Fruit fly (Drosophila melanogaster) whole organism, embryonic: ENCODE data around the gene cort.

Experiments used
- Ada2b ChIP-seq: fragments of 200-800 bp; sonication (Bioruptor generic); IDR thresholded peaks from 2 replicates; pipeline ENCODE4 v1.3.6; 2022; ENCODE audit warnings: missing biosample characterization, missing genetic modification characterization
- Blimp-1 ChIP-seq: fragments of 200-800 bp; sonication (Bioruptor generic); optimal IDR thresholded peaks from 3 replicates; lab custom pipeline; 2018; ENCODE audit warnings: missing biosample characterization, missing genetic modification characterization, mild to moderate bottlenecking, moderate library complexity, missing genetic modification reagents
- CG1024 ChIP-seq: fragments of 200-800 bp; sonication (Bioruptor generic); IDR thresholded peaks from 2 replicates; pipeline ENCODE4 v1.3.6; 2022; ENCODE audit warnings: missing biosample characterization, missing genetic modification characterization
- CG10274 ChIP-seq: fragments of 200-800 bp; sonication (Bioruptor generic); optimal IDR thresholded peaks from 3 replicates; lab custom pipeline; 2017; ENCODE audit warnings: missing biosample characterization, mild to moderate bottlenecking, missing genetic modification characterization
- CG10321 ChIP-seq: fragments of 200-800 bp; sonication (Bioruptor generic); IDR thresholded peaks from 2 replicates; pipeline ENCODE4 v1.3.6; 2022; ENCODE audit warnings: missing biosample characterization, missing genetic modification characterization
- CG10959 ChIP-seq: fragments of 200-800 bp; sonication (Bioruptor generic); IDR thresholded peaks from 2 replicates; pipeline ENCODE4 v1.3.6; 2022; ENCODE audit warnings: missing biosample characterization, missing genetic modification characterization
- CG12155 ChIP-seq: fragments of 200-800 bp; sonication (Bioruptor generic); optimal IDR thresholded peaks from 3 replicates; lab custom pipeline; 2016; ENCODE audit warnings: missing biosample characterization, missing genetic modification characterization
- CG12659 ChIP-seq: fragments of 200-800 bp; sonication (Bioruptor generic); optimal IDR thresholded peaks from 3 replicates; lab custom pipeline; 2017; ENCODE audit warnings: mild to moderate bottlenecking, missing biosample characterization, missing genetic modification reagents, missing genetic modification characterization
- CG12744 ChIP-seq: fragments of 200-800 bp; sonication (Bioruptor generic); optimal IDR thresholded peaks from 2 replicates; lab custom pipeline; 2016; ENCODE audit warnings: missing biosample characterization, missing genetic modification characterization
- CG12942 ChIP-seq: fragments of 200-800 bp; sonication (Bioruptor generic); optimal IDR thresholded peaks from 3 replicates; lab custom pipeline; 2016; ENCODE audit warnings: missing biosample characterization, missing genetic modification characterization
- CG13123 ChIP-seq: fragments of 200-800 bp; sonication (Bioruptor generic); optimal IDR thresholded peaks from 2 replicates; lab custom pipeline; 2016; ENCODE audit warnings: missing biosample characterization, missing genetic modification characterization
- CG15073 ChIP-seq: fragments of 200-800 bp; sonication (Bioruptor generic); optimal IDR thresholded peaks from 2 replicates; lab custom pipeline; 2016; ENCODE audit warnings: missing biosample characterization, missing genetic modification characterization
- CG1529 ChIP-seq: fragments of 200-800 bp; sonication (Bioruptor generic); optimal IDR thresholded peaks from 3 replicates; lab custom pipeline; 2018; ENCODE audit warnings: missing biosample characterization, missing genetic modification characterization
- CG16863 ChIP-seq: fragments of 200-800 bp; sonication (Bioruptor generic); optimal IDR thresholded peaks from 3 replicates; lab custom pipeline; 2016; ENCODE audit warnings: missing biosample characterization, missing genetic modification characterization
- CG1832 ChIP-seq: fragments of 200-800 bp; sonication (Bioruptor generic); optimal IDR thresholded peaks from 2 replicates; lab custom pipeline; 2017; ENCODE audit warnings: missing biosample characterization, mild to moderate bottlenecking, missing genetic modification characterization, inconsistent platforms
- CG18599 ChIP-seq: fragments of 200-800 bp; sonication (Bioruptor generic); optimal IDR thresholded peaks from 3 replicates; lab custom pipeline; 2017; ENCODE audit warnings: missing biosample characterization, missing genetic modification characterization, mild to moderate bottlenecking, moderate library complexity, missing genetic modification reagents
- CG18764 ChIP-seq: fragments of 200-800 bp; sonication (Bioruptor generic); optimal IDR thresholded peaks from 3 replicates; lab custom pipeline; 2016; ENCODE audit warnings: missing biosample characterization, missing genetic modification characterization
- CG32532 ChIP-seq: fragments of 200-800 bp; sonication (Bioruptor generic); IDR thresholded peaks from 2 replicates; pipeline ENCODE4 v1.3.6; 2022; ENCODE audit warnings: missing biosample characterization, missing genetic modification characterization
- CG4360 ChIP-seq: fragments of 200-800 bp; sonication (Bioruptor generic); IDR thresholded peaks from 2 replicates; pipeline ENCODE4 v1.3.6; 2022; ENCODE audit warnings: missing biosample characterization, missing genetic modification characterization
- CG7963 ChIP-seq: fragments of 200-800 bp; sonication (Bioruptor generic); IDR thresholded peaks from 3 replicates; pipeline ENCODE4 v1.3.6; 2022; ENCODE audit warnings: missing biosample characterization, missing genetic modification characterization; ENCODE audit not compliant: partially characterized antibody
- Dip2 ChIP-seq: fragments of 200-800 bp; sonication (Bioruptor generic); IDR thresholded peaks from 2 replicates; pipeline ENCODE4 v1.3.6; 2022; ENCODE audit warnings: missing biosample characterization, missing genetic modification characterization
- Doc3 ChIP-seq: fragments of 200-800 bp; sonication (Bioruptor generic); IDR thresholded peaks from 3 replicates; pipeline ENCODE4 v1.3.6; 2022; ENCODE audit warnings: missing biosample characterization, missing genetic modification characterization; ENCODE audit not compliant: partially characterized antibody
- Eip74EF ChIP-seq, 2 experiments: fragments of 200-800 bp in 1 of 2; fragments of >200 bp in 1 of 2; sonication (Bioruptor generic) in 1 of 2; optimal IDR thresholded peaks; 2 replicates each; lab custom pipeline; 2017 to 2019; ENCODE audit warnings: missing biosample characterization in 2 of 2, missing genetic modification characterization in 2 of 2, mild to moderate bottlenecking in 1 of 2, moderate library complexity in 1 of 2
- Fer3 ChIP-seq: fragments of 200-800 bp; sonication (Bioruptor generic); optimal IDR thresholded peaks from 2 replicates; lab custom pipeline; 2018; ENCODE audit warnings: missing biosample characterization, mild to moderate bottlenecking, missing genetic modification characterization, moderate library complexity
- HHEX ChIP-seq: fragments of 200-800 bp; sonication (Bioruptor generic); optimal IDR thresholded peaks from 3 replicates; lab custom pipeline; 2017; ENCODE audit warnings: missing biosample characterization, mild to moderate bottlenecking, missing genetic modification characterization, missing genetic modification reagents
- HLH3B ChIP-seq: fragments of 200-800 bp; sonication (Bioruptor generic); IDR thresholded peaks from 2 replicates; pipeline ENCODE4 v1.3.6; 2022; ENCODE audit warnings: missing biosample characterization, missing genetic modification characterization
- PHDP ChIP-seq: fragments of 200-800 bp; sonication (Bioruptor generic); optimal IDR thresholded peaks from 3 replicates; lab custom pipeline; 2018; ENCODE audit warnings: missing biosample characterization, mild to moderate bottlenecking, missing genetic modification characterization, moderate library complexity
- Vsx1 ChIP-seq: fragments of 200-800 bp; sonication (Bioruptor generic); optimal IDR thresholded peaks from 2 replicates; lab custom pipeline; 2017; ENCODE audit warnings: missing biosample characterization, mild to moderate bottlenecking, missing genetic modification characterization, missing genetic modification reagents
- ac ChIP-seq: fragments of 200-800 bp; sonication (Bioruptor generic); optimal IDR thresholded peaks from 3 replicates; lab custom pipeline; 2017; ENCODE audit warnings: missing biosample characterization, mild to moderate bottlenecking, missing genetic modification characterization
- ato ChIP-seq: fragments of 200-800 bp; sonication (Bioruptor generic); IDR thresholded peaks from 2 replicates; pipeline ENCODE4 v1.3.6; 2022; ENCODE audit warnings: missing biosample characterization, missing genetic modification characterization; ENCODE audit not compliant: partially characterized antibody
- cas ChIP-seq: fragments of 200-800 bp; sonication (Bioruptor generic); IDR thresholded peaks from 2 replicates; pipeline ENCODE4 v1.3.6; 2022; ENCODE audit warnings: missing biosample characterization, missing genetic modification characterization
- eyg ChIP-seq: fragments of 200-800 bp; sonication (Bioruptor generic); optimal IDR thresholded peaks from 3 replicates; lab custom pipeline; 2016; ENCODE audit warnings: missing biosample characterization, missing genetic modification characterization
- fu2 ChIP-seq: fragments of 200-800 bp; sonication (Bioruptor generic); optimal IDR thresholded peaks from 2 replicates; lab custom pipeline; 2016; ENCODE audit warnings: missing biosample characterization, missing genetic modification characterization
- gt ChIP-seq: fragments of 200-800 bp; sonication (Bioruptor generic); IDR thresholded peaks from 2 replicates; pipeline ENCODE4 v1.3.6; 2022; ENCODE audit warnings: missing biosample characterization, missing genetic modification characterization
- hbn ChIP-seq: fragments of 200-800 bp; sonication (Bioruptor generic); IDR thresholded peaks from 2 replicates; pipeline ENCODE4 v1.3.6; 2022; ENCODE audit warnings: missing biosample characterization, missing genetic modification characterization; ENCODE audit not compliant: partially characterized antibody
- hkb ChIP-seq, 2 experiments: fragments of 200-800 bp in 1 of 2; fragments of >200 bp in 1 of 2; sonication (Bioruptor generic) in 1 of 2; IDR thresholded peaks in 1 of 2; optimal IDR thresholded peaks in 1 of 2; 2 replicates each; pipeline versions ENCODE4 v1.3.6 to Lab custom; 2017 to 2022; ENCODE audit warnings: missing biosample characterization in 1 of 2, missing genetic modification characterization in 1 of 2
- jigr1 ChIP-seq: fragments of 200-800 bp; sonication (Bioruptor generic); IDR thresholded peaks from 3 replicates; pipeline ENCODE4 v1.3.6; 2022; ENCODE audit warnings: missing biosample characterization, missing genetic modification characterization
- lov ChIP-seq, 2 experiments: fragments of 200-800 bp in 1 of 2; fragments of >200 bp in 1 of 2; sonication (Bioruptor generic) in 1 of 2; IDR thresholded peaks in 1 of 2; optimal IDR thresholded peaks in 1 of 2; 2 replicates in 1 of 2; 3 replicates in 1 of 2; pipeline versions ENCODE4 v1.3.6 to Lab custom; 2017 to 2022; ENCODE audit warnings: missing biosample characterization in 1 of 2, missing genetic modification characterization in 1 of 2
- luna ChIP-seq: fragments of 200-800 bp; sonication (Bioruptor generic); optimal IDR thresholded peaks from 2 replicates; lab custom pipeline; 2016; ENCODE audit warnings: missing biosample characterization, missing genetic modification characterization
- mam ChIP-seq: fragments of 200-800 bp; sonication (Bioruptor generic); optimal IDR thresholded peaks from 3 replicates; lab custom pipeline; 2016; ENCODE audit warnings: missing biosample characterization, missing genetic modification characterization
- nau ChIP-seq: fragments of 200-800 bp; sonication (Bioruptor generic); optimal IDR thresholded peaks from 3 replicates; lab custom pipeline; 2017; ENCODE audit warnings: missing biosample characterization, mild to moderate bottlenecking, missing genetic modification characterization, missing genetic modification reagents
- pita ChIP-seq: fragments of 200-800 bp; sonication (Bioruptor generic); optimal IDR thresholded peaks from 2 replicates; lab custom pipeline; 2017; ENCODE audit warnings: missing biosample characterization, mild to moderate bottlenecking, missing genetic modification characterization
- slbo ChIP-seq: fragments of 200-800 bp; sonication (Bioruptor generic); IDR thresholded peaks from 2 replicates; pipeline ENCODE4 v1.3.6; 2022; ENCODE audit warnings: missing biosample characterization, missing genetic modification characterization
- sna ChIP-seq: fragments of 200-800 bp; sonication (Bioruptor generic); IDR thresholded peaks from 2 replicates; pipeline ENCODE4 v1.3.6; 2022; ENCODE audit warnings: missing biosample characterization, missing genetic modification characterization; ENCODE audit not compliant: partially characterized antibody
- trem ChIP-seq: fragments of 200-800 bp; optimal IDR thresholded peaks from 3 replicates; lab custom pipeline; 2019; ENCODE audit warnings: missing biosample characterization, mild to moderate bottlenecking, missing genetic modification characterization, moderate library complexity
- ttk ChIP-seq: fragments of 200-800 bp; sonication (Bioruptor generic); IDR thresholded peaks from 2 replicates; pipeline ENCODE4 v2.1.2; 2022; ENCODE audit warnings: missing biosample characterization, missing genetic modification characterization
- zfh1 ChIP-seq: fragments of 200-800 bp; sonication (Bioruptor generic); IDR thresholded peaks from 3 replicates; pipeline ENCODE4 v1.3.6; 2022; ENCODE audit warnings: missing biosample characterization, missing genetic modification characterization

Gene cort

dm6 chr2L:6722822-6723749, 46.7 kb upstream of the cort start, which contains the start of gene homer (continued):
- TF ChIP-seq CG1529 (GFP tag; lab: Kevin White, UChicago) = no peak
- no peak for TF ChIP-seq CG12155
- TF ChIP-seq hbn (GFP tag; lab: Robert Waterston, UW) = peak; percentile 77
- no peak for TF ChIP-seq CG16863 (GFP tag; lab: Kevin White, UChicago)
- no peak for TF ChIP-seq Eip74EF (GFP tag; optimal IDR thresholded peaks at IDR 0.05; lab: Kevin White, UChicago)
- TF ChIP-seq mam = no peak
- TF ChIP-seq fu2 (GFP tag; lab: Kevin White, UChicago) = no peak
- peak; percentile 95 for TF ChIP-seq CG7963
- TF ChIP-seq CG10959 = no peak
- peak; percentile 99 for TF ChIP-seq CG4360
- TF ChIP-seq CG18764 (GFP tag; lab: Kevin White, UChicago) = no peak
- no peak for TF ChIP-seq jigr1
- no peak for TF ChIP-seq pita (GFP tag; lab: Kevin White, UChicago)
- TF ChIP-seq CG13123 (GFP tag; lab: Kevin White, UChicago) = no peak
- TF ChIP-seq trem (tag; lab: Kevin White, UChicago) = peak; percentile 65
- peak; percentile 95 for TF ChIP-seq ato (GFP tag; lab: Robert Waterston, UW)
- no peak for TF ChIP-seq Fer3 (tag; lab: Kevin White, UChicago)
- no peak for TF ChIP-seq CG32532
- no peak for TF ChIP-seq HHEX
- no peak for TF ChIP-seq CG1832 (GFP tag; lab: Kevin White, UChicago)
- TF ChIP-seq Blimp-1 (GFP tag; lab: Kevin White, UChicago) = no peak
- no peak for TF ChIP-seq hkb (optimal IDR thresholded peaks at IDR 0.05; lab: Kevin White, UChicago)
- peak; percentile 10; the same call in 1 of the 2 replicates for TF ChIP-seq hkb (GFP tag; IDR thresholded peaks at IDR 0.05; lab: Robert Waterston, UW)
- peak; percentile 63 for TF ChIP-seq Vsx1 (GFP tag; lab: Kevin White, UChicago)
- TF ChIP-seq slbo (GFP tag; lab: Robert Waterston, UW) = no peak
- no peak for TF ChIP-seq CG1024 (GFP tag; lab: Robert Waterston, UW)
- no peak for TF ChIP-seq CG12744 (GFP tag; lab: Kevin White, UChicago)
- TF ChIP-seq lov (optimal IDR thresholded peaks at IDR 0.05; lab: Kevin White, UChicago) = no peak
- TF ChIP-seq lov (GFP tag; IDR thresholded peaks at IDR 0.05; lab: Robert Waterston, UW) = no peak
- peak; percentile 86; the same call in 1 of the 2 replicates for TF ChIP-seq sna
- peak; percentile 27 for TF ChIP-seq ac (GFP tag; lab: Kevin White, UChicago)
- no peak for TF ChIP-seq ttk (GFP tag; lab: Robert Waterston, UW)
- no peak for TF ChIP-seq CG12942
- TF ChIP-seq CG10274 (GFP tag; lab: Kevin White, UChicago) = no peak
- TF ChIP-seq eyg (GFP tag; lab: Kevin White, UChicago) = no peak
- no peak for TF ChIP-seq nau (GFP tag; lab: Kevin White, UChicago)
- TF ChIP-seq PHDP = no peak
- no peak for TF ChIP-seq gt (GFP tag; lab: Robert Waterston, UW)
- TF ChIP-seq CG12659 = peak; percentile 78
- no peak for TF ChIP-seq cas
- no peak for TF ChIP-seq Ada2b
- peak; percentile 78 for TF ChIP-seq Doc3 (GFP tag; lab: Robert Waterston, UW)
- TF ChIP-seq luna (GFP tag; lab: Kevin White, UChicago) = no peak
- no peak for TF ChIP-seq CG15073 (GFP tag; lab: Kevin White, UChicago)
- no peak for TF ChIP-seq Dip2 (GFP tag; lab: Robert Waterston, UW)
- TF ChIP-seq CG18599 (GFP tag; lab: Kevin White, UChicago) = no peak
- TF ChIP-seq HLH3B = no peak
- TF ChIP-seq CG10321 (GFP tag; lab: Robert Waterston, UW) = no peak
- no peak for TF ChIP-seq zfh1 (GFP tag; lab: Robert Waterston, UW)
